Fruit fly (Drosophila melanogaster) whole organism, embryonic: ENCODE data around the gene cav.

Experiments
- ATbp ChIP-seq: fragments of 200-800 bp; sonication (Bioruptor generic); optimal IDR thresholded peaks from 2 replicates; lab custom pipeline; 2017; ENCODE audit warnings: missing biosample characterization, mild to moderate bottlenecking, missing genetic modification characterization, missing genetic modification reagents
- Asciz ChIP-seq: fragments of 200-800 bp; sonication (Bioruptor generic); optimal IDR thresholded peaks from 2 replicates; lab custom pipeline; 2017; ENCODE audit warnings: missing biosample characterization, mild to moderate bottlenecking, missing genetic modification characterization, missing genetic modification reagents
- Atf3 ChIP-seq: fragments of 200-800 bp; sonication (Bioruptor generic); optimal IDR thresholded peaks from 3 replicates; lab custom pipeline; 2016; ENCODE audit warnings: missing biosample characterization, missing genetic modification characterization
- Awh ChIP-seq: fragments of 200-800 bp; sonication (Bioruptor generic); IDR thresholded peaks from 2 replicates; pipeline ENCODE4, ENCODE4 v1.3.6; 2022; ENCODE audit warnings: missing biosample characterization, missing genetic modification characterization
- B-H2 ChIP-seq: fragments of 200-800 bp; sonication (Bioruptor generic); optimal IDR thresholded peaks from 2 replicates; lab custom pipeline; 2018; ENCODE audit warnings: missing biosample characterization, mild to moderate bottlenecking, missing genetic modification characterization
- CG11456 ChIP-seq: fragments of 200-800 bp; sonication (Bioruptor generic); IDR thresholded peaks from 3 replicates; pipeline ENCODE4 v1.3.6; 2022; ENCODE audit warnings: missing biosample characterization, missing genetic modification characterization
- CG14965 ChIP-seq: fragments of 200-800 bp; sonication (Bioruptor generic); optimal IDR thresholded peaks from 2 replicates; lab custom pipeline; 2016; ENCODE audit warnings: missing biosample characterization, missing genetic modification characterization, borderline replicate concordance
- CG16813 ChIP-seq: fragments of 200-800 bp; sonication (Bioruptor generic); IDR thresholded peaks from 3 replicates; pipeline ENCODE4 v1.3.6; 2022; ENCODE audit warnings: missing biosample characterization, missing genetic modification characterization; ENCODE audit not compliant: partially characterized antibody
- CG18476 ChIP-seq: fragments of 200-800 bp; sonication (Bioruptor generic); optimal IDR thresholded peaks from 2 replicates; lab custom pipeline; 2016; ENCODE audit warnings: missing biosample characterization, mild to moderate bottlenecking, missing genetic modification characterization
- CG2202 ChIP-seq: fragments of 200-800 bp; sonication (Bioruptor generic); optimal IDR thresholded peaks from 2 replicates; lab custom pipeline; 2018; ENCODE audit warnings: missing biosample characterization, mild to moderate bottlenecking, missing genetic modification characterization
- CG30431 ChIP-seq: fragments of 200-800 bp; sonication (Bioruptor generic); optimal IDR thresholded peaks from 2 replicates; lab custom pipeline; 2017; ENCODE audit warnings: missing biosample characterization, missing genetic modification characterization
- CG3163 ChIP-seq: fragments of 200-800 bp; sonication (Bioruptor generic); optimal IDR thresholded peaks from 3 replicates; lab custom pipeline; 2016; ENCODE audit warnings: missing biosample characterization, missing genetic modification characterization
- CG33557 ChIP-seq: fragments of 200-800 bp; sonication (Bioruptor generic); optimal IDR thresholded peaks from 2 replicates; lab custom pipeline; 2019; ENCODE audit warnings: missing biosample characterization, mild to moderate bottlenecking, missing genetic modification characterization, moderate library complexity
- CG4424 ChIP-seq: fragments of 200-800 bp; sonication (Bioruptor generic); optimal IDR thresholded peaks from 3 replicates; lab custom pipeline; 2016; ENCODE audit warnings: missing biosample characterization, missing genetic modification characterization
- CG5245 ChIP-seq: fragments of 200-800 bp; sonication (Bioruptor generic); optimal IDR thresholded peaks from 3 replicates; lab custom pipeline; 2016; ENCODE audit warnings: missing biosample characterization, missing genetic modification characterization
- CG6854 ChIP-seq: fragments of 200-800 bp; sonication (Bioruptor generic); optimal IDR thresholded peaks from 3 replicates; lab custom pipeline; 2017; ENCODE audit warnings: missing biosample characterization, mild to moderate bottlenecking, missing genetic modification characterization
- CG7271 ChIP-seq: fragments of 200-800 bp; sonication (Bioruptor generic); optimal IDR thresholded peaks from 2 replicates; lab custom pipeline; 2018; ENCODE audit warnings: missing biosample characterization, mild to moderate bottlenecking, missing genetic modification characterization, moderate library complexity
- CG7372 ChIP-seq: fragments of 200-800 bp; sonication (Bioruptor generic); IDR thresholded peaks from 2 replicates; pipeline ENCODE4 v1.3.6; 2022; ENCODE audit warnings: missing biosample characterization, missing genetic modification characterization
- CG9727 ChIP-seq: fragments of 200-800 bp; sonication (Bioruptor generic); optimal IDR thresholded peaks from 3 replicates; lab custom pipeline; 2017; ENCODE audit warnings: missing biosample characterization, mild to moderate bottlenecking, missing genetic modification characterization
- Ets97D ChIP-seq: fragments of 200-800 bp; sonication (Bioruptor generic); optimal IDR thresholded peaks from 3 replicates; lab custom pipeline; 2016; ENCODE audit warnings: missing biosample characterization, missing genetic modification characterization
- Fer2 ChIP-seq: fragments of 200-800 bp; sonication (Bioruptor generic); optimal IDR thresholded peaks from 2 replicates; lab custom pipeline; 2018; ENCODE audit warnings: missing biosample characterization, mild to moderate bottlenecking, missing genetic modification characterization, moderate library complexity
- HmgZ ChIP-seq: fragments of 200-800 bp; sonication (Bioruptor generic); optimal IDR thresholded peaks from 2 replicates; lab custom pipeline; 2018; ENCODE audit warnings: missing biosample characterization, mild to moderate bottlenecking, missing genetic modification characterization
- MBD-R2 ChIP-seq: fragments of 200-800 bp; sonication (Bioruptor generic); IDR thresholded peaks from 2 replicates; pipeline ENCODE4 v1.3.6; 2022; ENCODE audit warnings: missing biosample characterization, missing genetic modification characterization
- Nf-YB ChIP-seq: fragments of 200-800 bp; sonication (Bioruptor generic); optimal IDR thresholded peaks from 3 replicates; lab custom pipeline; 2019; ENCODE audit warnings: missing biosample characterization, mild to moderate bottlenecking, missing genetic modification characterization, moderate library complexity
- Opbp ChIP-seq: fragments of 200-800 bp; sonication (Bioruptor generic); IDR thresholded peaks from 3 replicates; pipeline ENCODE4 v1.3.6; 2022; ENCODE audit warnings: missing biosample characterization, missing genetic modification characterization; ENCODE audit not compliant: partially characterized antibody
- TFAM ChIP-seq: fragments of 200-800 bp; sonication (Bioruptor generic); optimal IDR thresholded peaks from 2 replicates; lab custom pipeline; 2017; ENCODE audit warnings: missing biosample characterization, missing genetic modification characterization, inconsistent platforms
- ac ChIP-seq: fragments of 200-800 bp; sonication (Bioruptor generic); optimal IDR thresholded peaks from 3 replicates; lab custom pipeline; 2017; ENCODE audit warnings: missing biosample characterization, mild to moderate bottlenecking, missing genetic modification characterization
- bcd ChIP-seq: fragments of 200-800 bp; sonication (Bioruptor generic); optimal IDR thresholded peaks from 2 replicates; lab custom pipeline; 2017; ENCODE audit warnings: missing biosample characterization, mild to moderate bottlenecking, missing genetic modification characterization
- cad ChIP-seq: fragments of >200 bp; optimal IDR thresholded peaks from 2 replicates; lab custom pipeline; 2017; ENCODE audit warnings: missing biosample characterization, missing genetic modification characterization
- corto ChIP-seq: fragments of 200-800 bp; sonication (Bioruptor generic); optimal IDR thresholded peaks from 2 replicates; lab custom pipeline; 2016; ENCODE audit warnings: missing biosample characterization, mild to moderate bottlenecking, missing genetic modification characterization, moderate library complexity
- croc ChIP-seq: fragments of 200-800 bp; sonication (Bioruptor generic); conservative IDR thresholded peaks from 3 replicates; pipeline ENCODE4 v1.3.6; 2022; ENCODE audit warnings: missing biosample characterization, missing genetic modification characterization
- dimm ChIP-seq: fragments of 200-800 bp; sonication (Bioruptor generic); IDR thresholded peaks from 2 replicates; pipeline ENCODE4 v1.3.6; 2022; ENCODE audit warnings: missing biosample characterization, missing genetic modification characterization
- fd64A ChIP-seq: fragments of 200-800 bp; sonication (Bioruptor generic); optimal IDR thresholded peaks from 3 replicates; lab custom pipeline; 2018; ENCODE audit warnings: missing biosample characterization, mild to moderate bottlenecking, missing genetic modification characterization
- hb ChIP-seq: fragments of 200-800 bp; sonication (Bioruptor generic); IDR thresholded peaks from 3 replicates; pipeline ENCODE4 v1.3.6; 2022; ENCODE audit warnings: missing biosample characterization, missing genetic modification characterization; ENCODE audit not compliant: partially characterized antibody
- hkb ChIP-seq, 2 experiments: fragments of 200-800 bp in 1 of 2; fragments of >200 bp in 1 of 2; sonication (Bioruptor generic) in 1 of 2; IDR thresholded peaks in 1 of 2; optimal IDR thresholded peaks in 1 of 2; 2 replicates each; pipeline versions ENCODE4 v1.3.6 to Lab custom; 2017 to 2022; ENCODE audit warnings: missing biosample characterization in 1 of 2, missing genetic modification characterization in 1 of 2
- jumu ChIP-seq: fragments of 200-800 bp; sonication (Bioruptor generic); optimal IDR thresholded peaks from 3 replicates; lab custom pipeline; 2016; ENCODE audit warnings: missing biosample characterization, missing genetic modification characterization
- lab ChIP-seq: fragments of 200-800 bp; sonication (Bioruptor generic); optimal IDR thresholded peaks from 3 replicates; lab custom pipeline; 2017; ENCODE audit warnings: missing biosample characterization, missing genetic modification characterization, mild to moderate bottlenecking, moderate library complexity, missing genetic modification reagents
- lilli ChIP-seq: fragments of 200-800 bp; sonication (Bioruptor generic); optimal IDR thresholded peaks from 3 replicates; lab custom pipeline; 2016; ENCODE audit warnings: missing biosample characterization, missing genetic modification characterization
- lola ChIP-seq, 3 experiments: fragments of >200 bp in 2 of 3; fragments of 200-800 bp in 1 of 3; sonication (Bioruptor generic) in 1 of 3; optimal IDR thresholded peaks; 2 replicates each; lab custom pipeline; 2017 to 2019; ENCODE audit warnings: missing biosample characterization in 3 of 3, missing genetic modification characterization in 3 of 3, mild to moderate bottlenecking in 1 of 3, moderate library complexity in 1 of 3
- onecut ChIP-seq: fragments of 200-800 bp; sonication (Bioruptor generic); IDR thresholded peaks from 2 replicates; pipeline ENCODE4 v1.3.6; 2022; ENCODE audit warnings: missing biosample characterization, missing genetic modification characterization
- phol ChIP-seq: fragments of 200-800 bp; sonication (Bioruptor generic); optimal IDR thresholded peaks from 3 replicates; lab custom pipeline; 2018; ENCODE audit warnings: missing biosample characterization, mild to moderate bottlenecking, missing genetic modification characterization, moderate library complexity
- pros ChIP-seq: fragments of 200-800 bp; sonication (Bioruptor generic); optimal IDR thresholded peaks from 3 replicates; lab custom pipeline; 2019; ENCODE audit warnings: missing biosample characterization, mild to moderate bottlenecking, missing genetic modification characterization, moderate library complexity
- run ChIP-seq: fragments of 200-800 bp; sonication (Bioruptor generic); optimal IDR thresholded peaks from 3 replicates; lab custom pipeline; 2018; ENCODE audit warnings: missing biosample characterization, mild to moderate bottlenecking, missing genetic modification characterization
- schlank ChIP-seq: fragments of 200-800 bp; sonication (Bioruptor generic); optimal IDR thresholded peaks from 2 replicates; lab custom pipeline; 2018; ENCODE audit warnings: missing biosample characterization, mild to moderate bottlenecking, missing genetic modification characterization
- sens-2 ChIP-seq: fragments of 200-800 bp; sonication (Bioruptor generic); IDR thresholded peaks from 2 replicates; pipeline ENCODE4 v1.3.6; 2022; ENCODE audit warnings: missing biosample characterization, missing genetic modification characterization
- shn ChIP-seq: fragments of 200-800 bp; sonication (Bioruptor generic); optimal IDR thresholded peaks from 3 replicates; lab custom pipeline; 2016; ENCODE audit warnings: missing biosample characterization, missing genetic modification characterization
- ttk ChIP-seq: fragments of 200-800 bp; sonication (Bioruptor generic); IDR thresholded peaks from 2 replicates; pipeline ENCODE4 v2.1.2; 2022; ENCODE audit warnings: missing biosample characterization, missing genetic modification characterization
- vnd ChIP-seq: fragments of 200-800 bp; sonication (Bioruptor generic); IDR thresholded peaks from 3 replicates; pipeline ENCODE4 v1.3.6; 2022; ENCODE audit warnings: missing biosample characterization, missing genetic modification characterization; ENCODE audit not compliant: partially characterized antibody

Gene cav

DNA sequence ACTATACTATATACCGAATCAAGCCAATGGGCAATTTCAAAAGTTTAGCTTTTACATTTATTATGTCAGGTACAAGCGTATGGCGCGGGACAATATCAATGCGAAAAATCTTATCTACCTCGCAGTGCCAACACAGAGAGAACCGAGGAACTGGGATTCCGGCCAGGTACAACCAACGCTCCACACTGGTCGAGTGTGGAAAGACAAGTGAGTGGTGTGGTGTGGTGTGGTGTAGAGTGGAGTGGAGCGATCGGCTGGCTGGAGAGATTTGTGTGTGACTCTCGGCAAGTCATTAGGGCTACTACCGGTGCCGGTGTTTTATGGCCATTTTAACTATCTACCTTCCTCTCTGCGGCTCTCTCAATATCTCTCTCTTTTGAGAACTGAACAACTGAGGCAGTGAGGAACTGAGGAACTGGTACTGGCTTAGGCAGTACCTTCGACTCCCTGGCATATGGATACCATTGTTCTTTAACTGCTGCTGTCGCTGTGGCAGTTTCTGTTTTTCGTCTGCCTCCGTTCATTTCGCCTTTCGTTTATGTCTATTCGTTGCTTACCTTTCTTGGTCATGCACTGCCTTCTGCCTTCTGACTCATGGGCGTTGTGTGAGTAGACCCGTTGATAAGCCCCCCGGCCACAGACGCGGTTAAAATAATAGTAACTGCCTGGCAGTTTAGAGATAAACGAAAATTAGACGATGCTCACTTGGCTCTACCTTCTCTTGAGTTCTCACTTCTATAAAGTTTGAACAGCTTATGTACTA, 38.6 kb downstream of the cav start (continued):
- peak; percentile 71 for TF ChIP-seq Fer2 (tag; lab: Kevin White, UChicago)
- no peak for TF ChIP-seq vnd
- peak; percentile 81 for TF ChIP-seq onecut (GFP tag; lab: Robert Waterston, UW)
- TF ChIP-seq jumu, result peak; percentile 88
- TF ChIP-seq CG9727 (GFP tag; lab: Kevin White, UChicago), result peak; percentile 93
- TF ChIP-seq croc (GFP tag; lab: Robert Waterston, UW), result peak; percentile 72; the same call in 2 of the 3 replicates
- no peak for TF ChIP-seq CG16813 (GFP tag; lab: Robert Waterston, UW)
- peak; percentile 91 for TF ChIP-seq cad (GFP tag; lab: Kevin White, UChicago)
- peak; percentile 75 for TF ChIP-seq CG7372 (GFP tag; lab: Robert Waterston, UW)
- peak; percentile 84 for TF ChIP-seq fd64A (GFP tag; lab: Kevin White, UChicago)
- TF ChIP-seq CG30431 (GFP tag; lab: Kevin White, UChicago), result peak; percentile 85
- peak; percentile 78 for TF ChIP-seq shn
- peak; percentile 91 for TF ChIP-seq CG11456
- TF ChIP-seq CG4424, result peak; percentile 88
- TF ChIP-seq CG5245 (GFP tag; lab: Kevin White, UChicago), result peak; percentile 82
- peak; percentile 79 for TF ChIP-seq CG6854 (GFP tag; lab: Kevin White, UChicago)
- TF ChIP-seq corto (GFP tag; lab: Kevin White, UChicago), result peak; percentile 91
- TF ChIP-seq schlank (tag; lab: Kevin White, UChicago), result peak; percentile 91
- TF ChIP-seq HmgZ (tag; lab: Kevin White, UChicago), result peak; percentile 91
- peak; percentile 82 for TF ChIP-seq CG18476
- TF ChIP-seq run, result peak; percentile 73
- TF ChIP-seq Asciz (GFP tag; lab: Kevin White, UChicago), result peak; percentile 77
- TF ChIP-seq phol (tag; lab: Kevin White, UChicago), result peak; percentile 86
- TF ChIP-seq Awh (GFP tag; lab: Robert Waterston, UW), result peak; percentile 81
- TF ChIP-seq CG33557 (GFP tag; lab: Kevin White, UChicago), result peak; percentile 61
- peak; percentile 95 for TF ChIP-seq lilli (GFP tag; lab: Kevin White, UChicago)
- TF ChIP-seq pros, result peak; percentile 53
- TF ChIP-seq sens-2 (GFP tag; lab: Robert Waterston, UW), result peak; percentile 76
- TF ChIP-seq CG14965 (GFP tag; lab: Kevin White, UChicago), result no peak
- TF ChIP-seq bcd (GFP tag; lab: Kevin White, UChicago), result peak; percentile 91
- peak; percentile 74 for TF ChIP-seq ttk (GFP tag; lab: Robert Waterston, UW)
- TF ChIP-seq CG3163 (GFP tag; lab: Kevin White, UChicago), result no peak
- peak in 1 of 3 experiments; percentile 83 for TF ChIP-seq lola (GFP tag; optimal IDR thresholded peaks at IDR 0.05; lab: Kevin White, UChicago)
- peak; percentile 80 for TF ChIP-seq MBD-R2 (GFP tag; lab: Robert Waterston, UW)
- peak; percentile 61 for TF ChIP-seq Ets97D (GFP tag; lab: Kevin White, UChicago)
- TF ChIP-seq CG7271 (tag; lab: Kevin White, UChicago), result peak; percentile 42
- TF ChIP-seq ac, result peak; percentile 78
- TF ChIP-seq B-H2 (GFP tag; lab: Kevin White, UChicago), result no peak
- TF ChIP-seq Nf-YB (GFP tag; lab: Kevin White, UChicago), result peak; percentile 71
- TF ChIP-seq hb (GFP tag; lab: Robert Waterston, UW), result no peak
- TF ChIP-seq hkb (optimal IDR thresholded peaks at IDR 0.05; lab: Kevin White, UChicago), result no peak
- TF ChIP-seq hkb (GFP tag; IDR thresholded peaks at IDR 0.05; lab: Robert Waterston, UW), result peak; percentile 86
- TF ChIP-seq Opbp (GFP tag; lab: Robert Waterston, UW), result no peak
- TF ChIP-seq lab (GFP tag; lab: Kevin White, UChicago), result peak; percentile 95
- TF ChIP-seq ATbp (GFP tag; lab: Kevin White, UChicago), result peak; percentile 89
- peak; percentile 62 for TF ChIP-seq TFAM (GFP tag; lab: Kevin White, UChicago)
- peak; percentile 60 for TF ChIP-seq CG2202 (tag; lab: Kevin White, UChicago)
- peak; percentile 74 for TF ChIP-seq dimm
- peak; percentile 86 for TF ChIP-seq Atf3 (GFP tag; lab: Kevin White, UChicago)
